Worm (Caenorhabditis elegans) whole organism, L3 larva: ENCODE measurements around the gene W03A5.6.

ENCODE experiments used
- ZK546.5 ChIP-seq: sonication (generic microtip); optimal IDR thresholded peaks from 2 replicates; lab custom pipeline; 2017; ENCODE audit warnings: missing biosample characterization, missing genetic modification characterization
- aly-2 ChIP-seq: fragments of 150-350 bp; optimal IDR thresholded peaks from 2 replicates; lab custom pipeline; 2014; ENCODE audit warnings: missing biosample characterization, missing genetic modification characterization
- ceh-28 ChIP-seq: fragments of 150-350 bp; optimal IDR thresholded peaks from 2 replicates; lab custom pipeline; 2014; ENCODE audit warnings: missing biosample characterization, missing genetic modification reagents, missing genetic modification characterization
- daf-12 ChIP-seq: fragments of 150-350 bp; optimal IDR thresholded peaks from 2 replicates; lab custom pipeline; 2014; ENCODE audit warnings: missing biosample characterization, missing genetic modification reagents, missing genetic modification characterization
- egl-27 ChIP-seq: sonication (generic microtip); optimal IDR thresholded peaks from 4 replicates; lab custom pipeline; 2017; ENCODE audit warnings: missing biosample characterization, missing genetic modification reagents, missing genetic modification characterization
- egl-5 ChIP-seq: fragments of 150-350 bp; optimal IDR thresholded peaks from 2 replicates; lab custom pipeline; 2017; ENCODE audit warnings: missing biosample characterization, missing genetic modification reagents, missing genetic modification characterization, inconsistent platforms
- elt-1 ChIP-seq: fragments of 150-350 bp; optimal IDR thresholded peaks from 2 replicates; lab custom pipeline; 2014; ENCODE audit warnings: missing biosample characterization, missing genetic modification characterization
- elt-2 ChIP-seq: sonication (generic microtip); optimal IDR thresholded peaks from 2 replicates; lab custom pipeline; 2016; ENCODE audit warnings: missing genetic modification reagents, mild to moderate bottlenecking, missing genetic modification characterization, missing compliant biosample characterization
- elt-3 ChIP-seq, 3 experiments: fragments of 150-350 bp in 1 of 3; sonication (generic microtip) in 2 of 3; optimal IDR thresholded peaks; 2 replicates in 2 of 3; 4 replicates in 1 of 3; lab custom pipeline; 2014 to 2017; ENCODE audit warnings: missing biosample characterization in 3 of 3, missing genetic modification characterization in 3 of 3
- hmg-11 ChIP-seq: sonication (generic microtip); optimal IDR thresholded peaks from 2 replicates; lab custom pipeline; 2016; ENCODE audit warnings: missing genetic modification characterization, missing compliant biosample characterization
- jun-1 ChIP-seq: fragments of 150-350 bp; optimal IDR thresholded peaks from 2 replicates; lab custom pipeline; 2014; ENCODE audit warnings: missing biosample characterization, missing genetic modification reagents, missing genetic modification characterization
- lin-15B ChIP-seq: fragments of 150-350 bp; optimal IDR thresholded peaks from 2 replicates; lab custom pipeline; 2014; ENCODE audit warnings: missing biosample characterization, missing genetic modification characterization
- lsy-12 ChIP-seq: sonication (generic microtip); optimal IDR thresholded peaks from 2 replicates; lab custom pipeline; 2016; ENCODE audit warnings: mild to moderate bottlenecking, missing genetic modification characterization, missing compliant biosample characterization
- mdl-1 ChIP-seq: fragments of 150-350 bp; optimal IDR thresholded peaks from 2 replicates; lab custom pipeline; 2014; ENCODE audit warnings: missing biosample characterization, missing genetic modification characterization
- mml-1 ChIP-seq: fragments of 150-350 bp; sonication (generic microtip); optimal IDR thresholded peaks from 3 replicates; lab custom pipeline; 2014; ENCODE audit warnings: missing biosample characterization, missing genetic modification characterization
- nfya-1 ChIP-seq: sonication (generic microtip); optimal IDR thresholded peaks from 2 replicates; lab custom pipeline; 2017; ENCODE audit warnings: missing genetic modification characterization, mild to moderate bottlenecking, missing compliant biosample characterization, antibody characterized with exemption, moderate library complexity; ENCODE audit not compliant: insufficient read depth
- nhr-12 ChIP-seq: fragments of 150-350 bp; optimal IDR thresholded peaks from 2 replicates; lab custom pipeline; 2014; ENCODE audit warnings: missing biosample characterization, missing genetic modification characterization
- nhr-23 ChIP-seq: fragments of 150-350 bp; optimal IDR thresholded peaks from 2 replicates; lab custom pipeline; 2014; ENCODE audit warnings: missing biosample characterization, missing genetic modification reagents, missing genetic modification characterization
- nhr-25 ChIP-seq: sonication (generic microtip); optimal IDR thresholded peaks from 2 replicates; lab custom pipeline; 2017; ENCODE audit warnings: missing biosample characterization, missing genetic modification characterization
- nhr-28 ChIP-seq: fragments of 150-350 bp; optimal IDR thresholded peaks from 2 replicates; lab custom pipeline; 2014; ENCODE audit warnings: missing biosample characterization, missing genetic modification characterization
- nhr-43 ChIP-seq: sonication (generic microtip); optimal IDR thresholded peaks from 2 replicates; lab custom pipeline; 2016; ENCODE audit warnings: mild to moderate bottlenecking, missing genetic modification characterization, missing compliant biosample characterization; ENCODE audit not compliant: poor library complexity, severe bottlenecking
- nhr-77 ChIP-seq: fragments of 150-350 bp; optimal IDR thresholded peaks from 2 replicates; lab custom pipeline; 2014; ENCODE audit warnings: missing biosample characterization, missing genetic modification characterization
- sea-2 ChIP-seq: fragments of 150-350 bp; sonication (generic microtip); optimal IDR thresholded peaks from 4 replicates; lab custom pipeline; 2014; ENCODE audit warnings: missing biosample characterization, missing genetic modification reagents, missing genetic modification characterization
- skn-1 ChIP-seq: fragments of 150-350 bp; optimal IDR thresholded peaks from 2 replicates; lab custom pipeline; 2014; ENCODE audit warnings: missing biosample characterization, missing genetic modification characterization
- snpc-4 ChIP-seq: fragments of 150-350 bp; optimal IDR thresholded peaks from 2 replicates; lab custom pipeline; 2014; ENCODE audit warnings: missing biosample characterization, missing genetic modification characterization
- unc-39 ChIP-seq: sonication (generic microtip); optimal IDR thresholded peaks from 4 replicates; lab custom pipeline; 2017; ENCODE audit warnings: missing biosample characterization, missing genetic modification characterization
- unc-62 ChIP-seq: fragments of 150-350 bp; sonication (generic microtip); optimal IDR thresholded peaks from 4 replicates; lab custom pipeline; 2014; ENCODE audit warnings: missing biosample characterization, missing genetic modification reagents, missing genetic modification characterization
- zag-1 ChIP-seq: fragments of 150-350 bp; optimal IDR thresholded peaks from 2 replicates; lab custom pipeline; 2014; ENCODE audit warnings: missing biosample characterization, missing genetic modification characterization
- ztf-11 ChIP-seq: fragments of 150-350 bp; optimal IDR thresholded peaks from 2 replicates; lab custom pipeline; 2014; ENCODE audit warnings: missing biosample characterization, missing genetic modification characterization

Gene W03A5.6

ce11 chrIII:5479493-5480167, 39.2 kb upstream of the W03A5.6 start:
- TF ChIP-seq jun-1 (tag; lab: Kevin White, UChicago) (no peak), ceh-28 (tag; lab: Kevin White, UChicago) (peak; percentile 51)

ce11 chrIII:5478824-5479368, 38.5 kb upstream of the W03A5.6 start, which contains the start of the genes R02F2.6 and R02F2.5:
Gene R02F2.6, minus strand, starts transcription at chrIII:5478924.
Gene R02F2.5, plus strand, starts transcription at chrIII:5479318.
- TF ChIP-seq elt-3 (tag; optimal IDR thresholded peaks at IDR 0.05; lab: Kevin White, UChicago) (no peak), mdl-1 (no peak), unc-62 (no peak), snpc-4 (tag; lab: Kevin White, UChicago) (no peak), jun-1 (tag; lab: Kevin White, UChicago) (no peak), mml-1 (tag; lab: Kevin White, UChicago) (no peak), ceh-28 (tag; lab: Kevin White, UChicago) (no peak), egl-27 (no peak), sea-2 (no peak), zag-1 (no peak), aly-2 (tag; lab: Kevin White, UChicago) (no peak), skn-1 (tag; lab: Kevin White, UChicago) (no peak), nhr-23 (no peak), nhr-28 (tag; lab: Kevin White, UChicago) (no peak), ztf-11 (tag; lab: Kevin White, UChicago) (no peak), elt-2 (tag; lab: Kevin White, UChicago) (no peak)
- TF ChIP-seq, all 47 proteins: peak for 0

- TF ChIP-seq hmg-11 (tag; lab: Kevin White, UChicago), result no peak
These were observed 37.6 kb upstream of the W03A5.6 start, which contains the start of gene R02F2.10 for ce11 chrIII:5478011-5478410. Gene R02F2.10, plus strand, starts transcription at chrIII:5478311.

- TF ChIP-seq ZK546.5 (tag; lab: Kevin White, UChicago) (no peak), nhr-23 (peak; percentile 15)
These were observed 33.7 kb upstream of the W03A5.6 start, which contains the start of gene lon-1 for ce11 chrIII:5474176-5474575. Gene lon-1, plus strand, starts transcription at chrIII:5474476.

DNA sequence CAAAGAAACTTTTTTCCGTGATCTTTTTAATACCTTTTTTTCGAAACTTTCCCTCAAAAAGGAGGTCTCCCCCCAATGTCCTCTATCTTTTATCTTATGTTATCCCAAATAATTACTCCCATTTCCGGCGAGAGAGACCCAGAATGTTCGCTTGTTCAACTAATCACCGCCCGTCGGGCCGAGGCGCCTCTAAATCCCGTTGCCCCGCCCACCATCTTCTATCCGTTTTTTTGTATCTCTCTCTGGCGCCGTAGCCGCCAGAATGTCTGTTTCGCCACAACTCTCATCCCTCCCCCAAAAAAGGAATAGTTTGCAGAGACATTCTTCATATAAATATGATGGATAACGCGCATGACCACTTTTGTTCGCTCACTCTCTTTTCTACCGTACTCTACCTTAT, 32.3 kb upstream of the W03A5.6 start:
- TF ChIP-seq nhr-43 (tag; lab: Kevin White, UChicago) (peak; percentile 56), elt-1 (tag; lab: Kevin White, UChicago) (no peak), nhr-23 (peak; percentile 82), nfya-1 (tag; lab: Kevin White, UChicago) (peak; percentile 48)

- TF ChIP-seq nfya-1 (tag; lab: Kevin White, UChicago) (peak; percentile 99), daf-12 (no peak)
- TF ChIP-seq, all 47 proteins: peak for 1
These were observed 28.6 kb upstream of the W03A5.6 start for ce11 chrIII:5469090-5469489.

ce11 chrIII:5464850-5465249, 24.4 kb upstream of the W03A5.6 start:
- TF ChIP-seq nhr-25 (peak; percentile 19), elt-3 (tag; optimal IDR thresholded peaks at IDR 0.05; lab: Kevin White, UChicago) (peak; percentile 49 to 90 (median 88)), lin-15B (tag; lab: Kevin White, UChicago) (no peak), ceh-28 (tag; lab: Kevin White, UChicago) (no peak)
- TF ChIP-seq, all 47 proteins: peak for 2

DNA sequence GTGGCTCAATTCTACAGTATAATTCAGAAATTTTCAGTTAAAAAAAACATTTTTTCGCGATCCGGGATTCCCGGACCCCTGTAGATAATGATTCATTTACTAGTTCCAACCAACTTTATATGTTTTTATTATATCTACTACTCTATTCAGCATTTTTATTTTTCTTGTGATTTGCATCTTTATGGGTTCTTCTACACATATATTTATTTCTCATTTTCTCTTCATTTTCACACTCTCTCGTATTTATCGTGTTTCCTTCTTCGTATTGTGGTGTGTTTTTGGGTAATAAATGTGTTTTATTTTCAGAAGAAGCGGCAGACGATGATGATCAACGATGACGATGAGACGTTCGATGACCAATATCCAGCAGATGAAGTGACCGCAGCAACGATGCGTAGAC, 23.6 kb upstream of the W03A5.6 start, which contains the start of gene F48E8.2:
F48E8.2 (plus strand) TSS at position 301 of the 400 bp plus-strand sequence.
- no peak for TF ChIP-seq nhr-12 (tag; lab: Kevin White, UChicago)
- TF ChIP-seq daf-12, result no peak
- TF ChIP-seq sea-2, result no peak
- no peak for TF ChIP-seq nhr-77
- TF ChIP-seq lin-15B (tag; lab: Kevin White, UChicago), result no peak
- TF ChIP-seq mml-1 (tag; lab: Kevin White, UChicago), result no peak
- no peak for TF ChIP-seq unc-39 (tag; lab: Kevin White, UChicago)
- TF ChIP-seq lsy-12 (tag; lab: Kevin White, UChicago), result no peak
- TF ChIP-seq egl-5 (tag; lab: Kevin White, UChicago), result no peak
